Worm (Caenorhabditis elegans) whole organism, mixed stage, embryonic: ENCODE results near the gene cct-8.

Experiments used
- drap-1 ChIP-seq: fragments of 200-800 bp; sonication (Bioruptor generic); optimal IDR thresholded peaks from 3 replicates; lab custom pipeline; 2018; ENCODE audit warnings: mild to moderate bottlenecking, missing genetic modification characterization, missing compliant biosample characterization
- nhr-2 ChIP-seq: fragments of 150-350 bp; optimal IDR thresholded peaks from 2 replicates; lab custom pipeline; 2014; ENCODE audit warnings: missing biosample characterization, missing genetic modification characterization

- TF ChIP-seq nhr-2 (tag; lab: Kevin White, UChicago) (no peak), drap-1 (GFP tag; lab: Kevin White, UChicago) (no peak)
Measured at ce11 chrIV:1126490-1126889, 32.8 kb upstream of the cct-8 start, which contains the start of gene perm-2.
